Worm (Caenorhabditis elegans) whole organism, L2 larva: ENCODE measurements around the gene K10B4.1.

ENCODE experiments used
- R02D3.7 ChIP-seq: fragments of 150-350 bp; optimal IDR thresholded peaks from 2 replicates; lab custom pipeline; 2014; ENCODE audit warnings: missing biosample characterization, missing genetic modification characterization
- alr-1 ChIP-seq: fragments of 150-350 bp; optimal IDR thresholded peaks from 2 replicates; lab custom pipeline; 2014; ENCODE audit warnings: missing biosample characterization, missing genetic modification characterization
- lin-13 ChIP-seq: fragments of 150-350 bp; optimal IDR thresholded peaks from 2 replicates; lab custom pipeline; 2014; ENCODE audit warnings: missing biosample characterization, missing genetic modification reagents, missing genetic modification characterization
- mab-5 ChIP-seq: fragments of 150-350 bp; optimal IDR thresholded peaks from 2 replicates; lab custom pipeline; 2014; ENCODE audit warnings: missing biosample characterization, missing genetic modification characterization
- nhr-10 ChIP-seq: sonication (generic microtip); optimal IDR thresholded peaks from 2 replicates; lab custom pipeline; 2017; ENCODE audit warnings: missing biosample characterization, missing genetic modification characterization
- nhr-11 ChIP-seq: fragments of 150-350 bp; optimal IDR thresholded peaks from 2 replicates; lab custom pipeline; 2014; ENCODE audit warnings: missing biosample characterization, missing genetic modification characterization
- nhr-25 ChIP-seq: fragments of 150-350 bp; sonication (generic microtip); optimal IDR thresholded peaks from 3 replicates; lab custom pipeline; 2014; ENCODE audit warnings: missing biosample characterization, missing genetic modification characterization
- nhr-77 ChIP-seq: fragments of 150-350 bp; optimal IDR thresholded peaks from 2 replicates; lab custom pipeline; 2014; ENCODE audit warnings: missing biosample characterization, missing genetic modification characterization

- TF ChIP-seq nhr-77 (tag; lab: Kevin White, UChicago) (no peak), mab-5 (tag; lab: Kevin White, UChicago) (no peak), R02D3.7 (tag; lab: Kevin White, UChicago) (no peak), alr-1 (no peak), nhr-11 (tag; lab: Kevin White, UChicago) (no peak), lin-13 (no peak), nhr-25 (tag; lab: Kevin White, UChicago) (no peak), nhr-10 (tag; lab: Kevin White, UChicago) (no peak)
Measured at ce11 chrII:146933-147332, 11.7 kb downstream of the K10B4.1 start, which contains the start of gene T25D3.4.
